Worm (Caenorhabditis elegans) whole organism, mixed stage, embryonic: Measurements from ENCODE around the gene nhr-120.

Experiments used
- ces-1 ChIP-seq: fragments of 150-350 bp; optimal IDR thresholded peaks from 2 replicates; lab custom pipeline; 2014; ENCODE audit warnings: missing biosample characterization, missing genetic modification reagents, missing genetic modification characterization
- drap-1 ChIP-seq: fragments of 200-800 bp; sonication (Bioruptor generic); optimal IDR thresholded peaks from 3 replicates; lab custom pipeline; 2018; ENCODE audit warnings: mild to moderate bottlenecking, missing genetic modification characterization, missing compliant biosample characterization
- elt-1 ChIP-seq: sonication (generic microtip); optimal IDR thresholded peaks from 2 replicates; lab custom pipeline; 2017; ENCODE audit warnings: missing genetic modification characterization, mild to moderate bottlenecking, missing compliant biosample characterization, antibody characterized with exemption, moderate library complexity, borderline replicate concordance; ENCODE audit not compliant: insufficient read depth
- elt-3 ChIP-seq: fragments of 150-350 bp; optimal IDR thresholded peaks from 2 replicates; lab custom pipeline; 2014; ENCODE audit warnings: missing biosample characterization, missing genetic modification characterization
- nhr-12 ChIP-seq: fragments of 150-350 bp; optimal IDR thresholded peaks from 2 replicates; lab custom pipeline; 2014; ENCODE audit warnings: missing biosample characterization, missing genetic modification characterization
- nhr-28 ChIP-seq: fragments of 150-350 bp; optimal IDR thresholded peaks from 2 replicates; lab custom pipeline; 2014; ENCODE audit warnings: missing biosample characterization, missing genetic modification characterization
- pha-4 ChIP-seq: fragments of 150-350 bp; optimal IDR thresholded peaks from 2 replicates; lab custom pipeline; 2018; ENCODE audit warnings: missing biosample characterization, missing genetic modification reagents, missing genetic modification characterization
- snpc-4 ChIP-seq: fragments of 150-350 bp; optimal IDR thresholded peaks from 2 replicates; lab custom pipeline; 2014; ENCODE audit warnings: missing biosample characterization, missing genetic modification characterization
- unc-62 ChIP-seq: fragments of 150-350 bp; optimal IDR thresholded peaks from 2 replicates; lab custom pipeline; 2014; ENCODE audit warnings: missing biosample characterization, missing genetic modification reagents, missing genetic modification characterization

DNA sequence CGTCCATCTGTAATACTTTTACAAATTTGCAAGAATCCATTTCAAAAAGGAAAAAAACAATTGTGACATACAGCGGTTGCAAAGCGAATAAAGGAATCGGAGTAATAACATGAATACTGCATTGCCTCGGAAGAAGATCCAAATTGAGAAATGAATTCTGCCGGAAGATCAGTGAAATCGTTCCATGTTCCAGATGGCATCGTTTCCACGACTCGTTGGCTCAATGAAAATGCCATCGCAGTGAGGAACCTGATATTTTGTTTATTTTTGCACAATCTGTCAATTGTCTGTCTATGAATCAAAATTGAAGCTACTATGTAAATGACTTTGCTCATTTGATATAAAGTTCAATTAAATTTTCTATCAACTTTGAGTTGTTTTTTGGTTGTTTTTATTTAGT lies 9.8 kb downstream of the nhr-120 start:
- TF ChIP-seq nhr-28 (tag; lab: Kevin White, UChicago) = no peak
- no peak for TF ChIP-seq elt-3
- TF ChIP-seq unc-62 (GFP tag; lab: Kevin White, UChicago) = no peak
- no peak for TF ChIP-seq elt-1 (tag; lab: Kevin White, UChicago)
- no peak for TF ChIP-seq snpc-4 (tag; lab: Kevin White, UChicago)
- no peak for TF ChIP-seq drap-1 (GFP tag; lab: Kevin White, UChicago)
- TF ChIP-seq nhr-12 (tag; lab: Kevin White, UChicago) = no peak
- no peak for TF ChIP-seq pha-4 (tag; lab: Kevin White, UChicago)
- no peak for TF ChIP-seq ces-1 (GFP tag; lab: Kevin White, UChicago)
